Fruit fly (Drosophila melanogaster) whole organism, embryonic: Measurements from ENCODE around the gene amos.

Source experiments
- Abd-B ChIP-seq: fragments of 200-800 bp; sonication (Bioruptor generic); optimal IDR thresholded peaks from 2 replicates; lab custom pipeline; 2018; ENCODE audit warnings: missing biosample characterization, mild to moderate bottlenecking, missing genetic modification characterization, moderate library complexity
- CG6272 ChIP-seq: fragments of 200-800 bp; sonication (Bioruptor generic); IDR thresholded peaks from 2 replicates; pipeline ENCODE4 v1.3.6; 2022; ENCODE audit warnings: missing biosample characterization, missing genetic modification characterization
- Drgx ChIP-seq: fragments of 200-800 bp; sonication (Bioruptor generic); IDR thresholded peaks from 2 replicates; pipeline ENCODE4 v1.3.6; 2022; ENCODE audit warnings: missing biosample characterization, missing genetic modification characterization
- Lpt ChIP-seq: fragments of >200 bp; optimal IDR thresholded peaks from 2 replicates; lab custom pipeline; 2018; ENCODE audit warnings: missing biosample characterization, missing genetic modification characterization
- Spps ChIP-seq: fragments of 200-800 bp; sonication (Bioruptor generic); optimal IDR thresholded peaks from 2 replicates; lab custom pipeline; 2018; ENCODE audit warnings: missing biosample characterization, mild to moderate bottlenecking, missing genetic modification characterization
- az2 ChIP-seq: fragments of 200-800 bp; sonication (Bioruptor generic); optimal IDR thresholded peaks from 3 replicates; lab custom pipeline; 2016; ENCODE audit warnings: missing biosample characterization, missing genetic modification characterization
- bab2 ChIP-seq: fragments of 200-800 bp; sonication (Bioruptor generic); optimal IDR thresholded peaks from 2 replicates; lab custom pipeline; 2016; ENCODE audit warnings: missing biosample characterization, missing genetic modification characterization
- gsb ChIP-seq: fragments of 200-800 bp; sonication (Bioruptor generic); IDR thresholded peaks from 2 replicates; pipeline ENCODE4 v1.3.6; 2022; ENCODE audit warnings: missing biosample characterization, missing genetic modification characterization
- zfh1 ChIP-seq: fragments of 200-800 bp; sonication (Bioruptor generic); IDR thresholded peaks from 3 replicates; pipeline ENCODE4 v1.3.6; 2022; ENCODE audit warnings: missing biosample characterization, missing genetic modification characterization

dm6 chr2L:18623435-18623834 is 26.7 kb upstream of the amos start:
- TF ChIP-seq Lpt: no peak
- TF ChIP-seq Spps (tag; lab: Kevin White, UChicago): no peak
- TF ChIP-seq az2: no peak
- TF ChIP-seq bab2: no peak
- TF ChIP-seq Abd-B (GFP tag; lab: Kevin White, UChicago): no peak
- TF ChIP-seq CG6272 (GFP tag; lab: Robert Waterston, UW): no peak
- no peak for TF ChIP-seq zfh1
- TF ChIP-seq Drgx: no peak
- no peak for TF ChIP-seq gsb (GFP tag; lab: Robert Waterston, UW)
